Fruit fly (Drosophila melanogaster): ENCODE data around the gene unc-13-4A.

unc-13-4A gene

DNA sequence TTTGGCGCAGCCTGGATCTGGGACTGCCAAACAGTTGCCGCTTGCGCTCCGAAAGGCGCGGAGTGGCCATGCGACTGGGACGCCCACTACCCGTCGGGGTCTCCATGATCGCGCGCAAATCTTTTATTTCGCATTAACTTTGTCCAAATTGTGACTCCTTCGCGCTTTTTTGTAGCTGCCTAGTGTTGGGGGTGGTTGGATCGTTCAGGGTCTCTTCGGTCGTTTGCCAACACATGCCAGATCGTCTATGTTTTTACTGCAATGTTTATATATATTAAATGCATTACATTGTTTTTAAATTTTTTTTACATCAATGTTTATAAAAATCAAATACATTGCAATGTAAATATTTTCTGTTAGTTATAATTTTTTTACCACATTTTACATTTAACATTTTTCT is 26.1 kb upstream of the unc-13-4A start:
- TF ChIP-seq usp (GFP tag; optimal IDR thresholded peaks at IDR 0.05) (no peak), pan (optimal IDR thresholded peaks at IDR 0.05) (no peak), EcR (GFP tag; optimal IDR thresholded peaks at IDR 0.05) (no peak), Dll (optimal IDR thresholded peaks at IDR 0.05) (no peak), psq (optimal IDR thresholded peaks at IDR 0.05) (no peak), CG8478 (optimal IDR thresholded peaks at IDR 0.05) (no peak)

DNA sequence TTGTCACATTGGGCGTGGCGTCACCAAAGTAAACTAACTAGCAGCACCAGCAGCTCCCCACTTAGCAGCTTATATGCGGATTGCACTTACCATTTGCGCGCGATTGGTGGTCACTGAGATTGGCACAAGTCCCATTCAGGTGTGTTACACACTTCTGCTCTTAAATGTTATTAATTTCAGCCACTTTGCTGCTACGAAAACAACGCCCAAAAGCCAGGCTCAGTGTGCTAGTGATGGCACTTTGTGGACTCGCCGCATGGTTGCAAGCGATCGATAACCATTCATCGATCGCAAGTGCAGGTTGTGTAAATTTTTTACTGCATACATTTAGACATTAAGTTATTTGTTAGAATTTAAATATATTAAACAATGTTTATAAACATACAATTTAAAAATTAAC is 22.3 kb upstream of the unc-13-4A start, which contains the start of the genes wrm1 and wrm2:
Gene wrm1 (minus strand): TSS at position 237 of the 400 bp plus-strand sequence.
Gene wrm2 (minus strand): TSS at position 237 of the 400 bp plus-strand sequence.
- TF ChIP-seq pan (optimal IDR thresholded peaks at IDR 0.05) (no peak), EcR (GFP tag; optimal IDR thresholded peaks at IDR 0.05) (no peak), psq (optimal IDR thresholded peaks at IDR 0.05) (no peak), Dll (optimal IDR thresholded peaks at IDR 0.05) (no peak), CG8478 (optimal IDR thresholded peaks at IDR 0.05) (no peak), usp (GFP tag; optimal IDR thresholded peaks at IDR 0.05) (no peak)

DNA sequence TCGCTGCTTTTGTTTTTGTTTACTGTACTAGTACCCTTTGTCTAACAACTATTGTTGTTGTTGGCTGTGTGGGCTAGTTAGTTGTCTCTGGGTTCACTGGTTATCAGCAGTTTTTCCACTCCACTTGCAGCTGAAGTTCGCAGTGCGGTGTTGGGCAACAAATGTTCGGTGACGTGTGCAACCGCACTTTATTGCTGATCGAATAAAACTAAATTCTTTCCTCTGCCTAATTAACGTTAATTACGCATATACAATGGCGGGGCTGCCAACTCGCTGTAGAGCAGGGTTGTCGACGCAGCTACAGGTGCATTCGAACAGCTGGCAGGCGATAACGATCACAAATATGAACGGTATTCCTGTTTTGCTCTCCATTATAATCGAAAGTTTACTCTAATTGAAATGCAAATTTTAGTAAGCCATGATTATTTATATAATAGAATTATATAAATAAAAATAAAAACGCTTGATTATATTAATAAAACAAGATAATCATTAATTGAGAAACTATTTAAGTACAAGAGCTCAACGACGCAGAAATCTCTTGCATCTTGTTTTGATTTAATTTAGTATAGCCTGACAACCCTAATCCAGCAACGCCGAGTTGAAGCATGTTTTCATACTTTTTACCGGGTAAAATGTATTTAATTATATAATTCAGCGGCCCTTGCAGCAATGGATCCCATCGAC is 16.0 kb upstream of the unc-13-4A start, which contains the start of the genes mrva, CG42307 and mus312:
Gene mrva (minus strand): TSS at position 276 of the 687 bp plus-strand sequence.
Gene CG42307 (plus strand): TSS at position 566 of the 687 bp plus-strand sequence.
Gene mus312 (plus strand): TSS at position 566 of the 687 bp plus-strand sequence.
- no peak for TF ChIP-seq psq (optimal IDR thresholded peaks at IDR 0.05)
- no peak for TF ChIP-seq usp (GFP tag; optimal IDR thresholded peaks at IDR 0.05)
- no peak for TF ChIP-seq pan (optimal IDR thresholded peaks at IDR 0.05)
- no peak for TF ChIP-seq Dll (optimal IDR thresholded peaks at IDR 0.05)
- TF ChIP-seq CG8478 (optimal IDR thresholded peaks at IDR 0.05) = no peak
- TF ChIP-seq EcR (GFP tag; optimal IDR thresholded peaks at IDR 0.05) = no peak

DNA sequence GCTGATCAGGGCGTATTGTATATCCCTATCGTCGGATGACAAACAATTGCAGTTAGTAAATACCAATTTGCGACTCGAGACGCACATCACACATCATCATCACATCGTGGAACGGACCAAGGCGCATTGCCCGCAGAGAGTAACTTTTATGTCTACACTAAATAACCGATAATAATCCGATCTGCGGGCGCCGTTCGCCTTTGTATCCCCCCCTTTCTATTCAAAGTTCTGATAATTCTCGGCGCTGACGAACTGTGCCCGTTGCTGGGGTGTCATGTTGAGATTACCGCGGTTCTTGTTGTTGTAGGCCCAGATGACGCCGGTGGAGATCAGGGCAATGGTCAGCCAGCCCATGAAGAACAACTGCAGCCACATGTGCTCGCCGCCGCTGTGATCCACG is 14.0 kb upstream of the unc-13-4A start:
- TF ChIP-seq usp (GFP tag; optimal IDR thresholded peaks at IDR 0.05) (no peak), pan (optimal IDR thresholded peaks at IDR 0.05) (no peak), EcR (GFP tag; optimal IDR thresholded peaks at IDR 0.05) (no peak), psq (optimal IDR thresholded peaks at IDR 0.05) (no peak), Dll (optimal IDR thresholded peaks at IDR 0.05) (no peak), CG8478 (optimal IDR thresholded peaks at IDR 0.05) (no peak)

DNA sequence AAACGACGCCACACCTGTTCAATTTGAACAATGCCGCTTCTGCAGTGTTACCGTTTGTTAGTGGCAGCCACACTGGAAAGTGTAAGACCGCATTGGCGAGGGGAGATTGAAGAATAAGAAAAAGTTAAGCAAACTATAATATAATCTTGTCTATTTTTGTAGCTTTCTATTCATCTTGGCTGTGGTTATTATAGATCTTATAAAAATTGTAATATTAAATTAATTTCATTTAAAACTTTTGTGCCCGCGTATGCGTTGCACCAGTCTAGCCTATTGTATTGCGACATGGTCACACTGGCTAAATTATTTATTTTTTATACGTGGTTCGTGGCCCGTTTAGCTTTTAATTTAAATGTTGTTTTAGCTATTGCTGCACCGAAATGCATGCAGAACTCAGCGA is 10.7 kb upstream of the unc-13-4A start, which contains the start of the genes RhoGEF4 and Rint1:
Gene RhoGEF4 (minus strand): TSS at position 64 of the 400 bp plus-strand sequence.
Gene Rint1 (plus strand): TSS at position 272 of the 400 bp plus-strand sequence.
- TF ChIP-seq usp (GFP tag; optimal IDR thresholded peaks at IDR 0.05) (no peak), CG8478 (optimal IDR thresholded peaks at IDR 0.05) (no peak), Dll (optimal IDR thresholded peaks at IDR 0.05) (no peak), psq (optimal IDR thresholded peaks at IDR 0.05) (no peak), pan (optimal IDR thresholded peaks at IDR 0.05) (no peak), EcR (GFP tag; optimal IDR thresholded peaks at IDR 0.05) (no peak)

DNA sequence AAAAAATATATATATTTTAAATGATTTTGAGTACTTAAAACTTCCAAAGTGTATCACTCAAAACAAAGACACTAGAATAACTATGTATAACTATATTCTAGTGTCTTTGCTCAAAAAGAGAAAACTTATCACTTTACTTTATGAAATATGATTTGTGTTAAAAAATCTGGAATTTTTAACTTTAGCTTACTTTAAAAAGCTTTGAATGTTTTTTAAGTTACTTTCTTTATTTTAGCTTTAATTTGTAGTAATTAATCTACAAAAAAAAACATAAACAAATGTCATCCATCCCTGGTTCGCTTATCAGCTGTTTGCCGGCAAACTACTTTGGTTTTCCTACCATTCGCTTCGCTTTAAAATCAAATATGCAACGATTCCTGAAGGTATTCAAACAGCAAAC is 7.1 kb upstream of the unc-13-4A start, which contains the start of gene CG8607:
Gene CG8607 (plus strand): TSS at position 301 of the 400 bp plus-strand sequence.
- TF ChIP-seq CG8478 (optimal IDR thresholded peaks at IDR 0.05) = no peak
- no peak for TF ChIP-seq EcR (GFP tag; optimal IDR thresholded peaks at IDR 0.05)
- no peak for TF ChIP-seq pan (optimal IDR thresholded peaks at IDR 0.05)
- TF ChIP-seq Dll (optimal IDR thresholded peaks at IDR 0.05) = no peak
- TF ChIP-seq usp (GFP tag; optimal IDR thresholded peaks at IDR 0.05) = no peak
- TF ChIP-seq psq (optimal IDR thresholded peaks at IDR 0.05) = no peak

DNA sequence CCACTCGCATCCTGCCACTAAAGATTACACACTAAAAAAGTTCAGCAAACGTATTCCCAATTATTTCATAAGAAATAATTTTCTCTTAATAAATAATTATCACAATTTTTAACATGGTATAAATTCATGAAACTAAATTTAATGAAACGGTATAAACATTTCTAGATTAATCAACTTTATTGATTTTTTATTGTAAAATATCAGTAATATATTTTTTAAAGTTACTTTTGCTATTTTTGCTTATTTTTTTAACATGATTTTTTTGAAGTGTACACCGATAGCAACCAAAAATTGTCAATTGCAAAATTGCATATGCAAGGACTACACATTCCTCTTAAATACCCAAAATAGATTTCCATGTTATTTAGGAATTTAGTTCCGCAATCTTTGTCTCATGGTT is 1.4 kb upstream of the unc-13-4A start:
- TF ChIP-seq pan (optimal IDR thresholded peaks at IDR 0.05) = no peak
- TF ChIP-seq EcR (GFP tag; optimal IDR thresholded peaks at IDR 0.05) = no peak
- TF ChIP-seq CG8478 (optimal IDR thresholded peaks at IDR 0.05) = no peak
- no peak for TF ChIP-seq usp (GFP tag; optimal IDR thresholded peaks at IDR 0.05)
- no peak for TF ChIP-seq psq (optimal IDR thresholded peaks at IDR 0.05)
- no peak for TF ChIP-seq Dll (optimal IDR thresholded peaks at IDR 0.05)

DNA sequence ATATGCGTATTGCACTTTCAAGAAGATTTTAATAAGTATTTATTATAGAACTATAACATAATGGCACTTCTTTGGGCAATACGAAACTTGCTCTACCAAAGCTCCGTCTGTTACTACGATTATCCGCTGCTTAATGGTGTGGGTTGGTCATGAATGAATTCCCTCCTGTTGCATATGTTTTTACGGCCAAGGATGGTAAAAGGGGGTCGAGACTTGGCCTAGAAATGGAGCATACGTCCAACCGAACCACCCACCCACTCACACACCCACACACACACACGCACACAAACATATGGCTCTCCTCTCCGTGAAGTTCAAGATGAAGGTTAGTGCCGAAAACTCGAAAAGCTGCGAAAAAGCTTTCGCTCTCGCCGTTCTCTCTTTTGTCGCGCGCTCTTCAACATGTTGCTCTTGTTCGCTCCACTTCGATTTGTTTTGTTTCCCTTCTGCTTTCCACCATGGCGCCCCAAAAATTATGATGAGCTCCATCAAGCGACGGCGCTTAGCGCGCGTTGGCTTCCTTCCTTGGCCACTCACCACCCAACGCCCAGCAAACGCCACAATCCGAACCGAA is 950 bp upstream of the unc-13-4A start:
- TF ChIP-seq Dll (optimal IDR thresholded peaks at IDR 0.05) (no peak), pan (optimal IDR thresholded peaks at IDR 0.05) (no peak), usp (GFP tag; optimal IDR thresholded peaks at IDR 0.05) (no peak), EcR (GFP tag; optimal IDR thresholded peaks at IDR 0.05) (no peak), psq (optimal IDR thresholded peaks at IDR 0.05) (no peak), CG8478 (optimal IDR thresholded peaks at IDR 0.05) (no peak)

DNA sequence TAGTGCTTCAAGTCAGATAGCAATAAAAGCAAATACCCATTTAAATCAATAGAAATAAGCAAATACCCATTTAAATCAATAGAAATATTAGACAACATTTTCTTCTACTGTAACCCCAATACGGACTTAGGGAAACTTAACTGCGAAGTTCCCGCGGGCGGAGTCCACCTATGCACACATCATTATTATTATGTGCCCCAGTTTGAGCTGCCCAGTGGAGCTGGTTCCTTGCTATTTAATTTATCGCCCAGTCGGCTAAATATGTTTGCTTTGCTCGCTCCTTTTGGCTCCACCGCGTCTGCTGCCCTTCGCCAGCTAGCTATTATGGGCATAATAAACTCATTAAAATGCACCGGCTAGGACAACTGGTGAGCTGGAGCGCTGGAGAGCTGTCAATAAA is 12.0 kb downstream of the unc-13-4A start:
- TF ChIP-seq CG8478 (optimal IDR thresholded peaks at IDR 0.05) = no peak
- no peak for TF ChIP-seq psq (optimal IDR thresholded peaks at IDR 0.05)
- no peak for TF ChIP-seq EcR (GFP tag; optimal IDR thresholded peaks at IDR 0.05)
- no peak for TF ChIP-seq usp (GFP tag; optimal IDR thresholded peaks at IDR 0.05)
- no peak for TF ChIP-seq Dll (optimal IDR thresholded peaks at IDR 0.05)
- no peak for TF ChIP-seq pan (optimal IDR thresholded peaks at IDR 0.05)

DNA sequence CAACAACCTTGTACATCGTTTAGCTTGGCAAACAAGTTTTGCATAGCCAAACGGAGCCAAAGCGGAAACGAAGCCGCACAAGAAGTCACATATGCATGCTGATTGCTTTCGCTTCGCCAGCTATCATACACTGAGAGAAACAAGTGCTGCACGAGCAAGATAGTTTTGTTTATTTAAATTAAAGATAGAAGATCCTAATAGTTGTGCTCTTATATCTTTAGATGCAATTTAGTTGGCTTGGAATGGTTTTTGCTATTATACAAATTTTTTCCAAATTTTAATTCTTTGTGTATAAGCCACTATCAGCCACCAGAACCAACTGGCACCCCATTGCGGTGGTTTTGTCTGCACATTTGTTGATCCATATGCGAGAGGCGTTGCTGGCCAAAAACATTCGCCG is 29.2 kb downstream of the unc-13-4A start:
- TF ChIP-seq pan (optimal IDR thresholded peaks at IDR 0.05) = no peak
- no peak for TF ChIP-seq EcR (GFP tag; optimal IDR thresholded peaks at IDR 0.05)
- TF ChIP-seq psq (optimal IDR thresholded peaks at IDR 0.05) = no peak
- no peak for TF ChIP-seq CG8478 (optimal IDR thresholded peaks at IDR 0.05)
- TF ChIP-seq usp (GFP tag; optimal IDR thresholded peaks at IDR 0.05) = no peak
- no peak for TF ChIP-seq Dll (optimal IDR thresholded peaks at IDR 0.05)

DNA sequence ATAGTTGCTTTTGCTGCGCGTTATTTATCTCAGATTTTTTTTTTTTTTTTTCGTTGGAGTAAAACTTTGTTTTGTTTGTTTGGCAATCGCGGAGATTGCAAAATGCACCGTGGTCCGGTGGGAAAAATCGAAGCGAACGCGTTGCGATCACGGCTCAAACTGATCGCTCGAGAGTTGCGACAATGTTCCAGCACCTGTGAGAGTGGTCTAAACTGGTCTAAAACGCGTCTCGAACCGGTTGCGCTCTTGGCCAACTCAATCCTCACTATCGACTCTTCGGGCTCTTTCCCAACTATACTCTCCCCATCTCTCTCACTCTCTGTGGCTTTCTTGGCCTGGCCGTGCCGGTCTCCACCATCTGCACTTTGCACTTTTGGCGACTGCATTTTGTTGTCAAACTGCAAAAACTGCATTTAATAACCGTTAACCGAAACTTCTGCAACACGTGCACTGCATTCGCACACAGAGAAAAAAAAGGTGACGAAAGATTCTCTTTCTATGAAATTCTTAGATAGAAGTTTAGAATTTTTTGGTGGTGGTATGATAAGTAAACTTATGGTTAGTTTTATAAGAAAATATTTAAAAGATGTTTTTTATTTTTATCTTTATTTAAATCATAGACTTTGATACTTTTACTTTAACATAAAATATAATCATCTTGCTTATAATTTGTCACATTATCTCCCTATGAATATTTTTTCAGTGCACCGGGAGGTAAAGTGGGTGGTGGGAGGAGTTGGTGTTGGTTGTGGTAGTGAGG is 48.8 kb downstream of the unc-13-4A start, which contains the start of gene CG14830:
Gene CG14830 (minus strand): TSS at position 164 of the 760 bp plus-strand sequence.
- peak; percentile 24 for TF ChIP-seq Dll (optimal IDR thresholded peaks at IDR 0.05)
- TF ChIP-seq usp (GFP tag; optimal IDR thresholded peaks at IDR 0.05) = no peak
